Worm (Caenorhabditis elegans) whole organism, L2 larva: Measurements from ENCODE around the gene fbxa-134.

Experiments
- C34F6.9 ChIP-seq: fragments of 150-350 bp; optimal IDR thresholded peaks from 2 replicates; lab custom pipeline; 2014; ENCODE audit warnings: missing biosample characterization, missing genetic modification characterization
- ama-1 ChIP-seq: fragments of 150-350 bp; optimal IDR thresholded peaks from 2 replicates; lab custom pipeline; 2018; ENCODE audit warnings: inconsistent platforms
- blmp-1 ChIP-seq: sonication (generic microtip); optimal IDR thresholded peaks from 2 replicates; lab custom pipeline; 2017; ENCODE audit warnings: missing genetic modification characterization, mild to moderate bottlenecking, missing compliant biosample characterization, antibody characterized with exemption, moderate library complexity; ENCODE audit not compliant: insufficient read depth
- ceh-16 ChIP-seq: fragments of 150-350 bp; optimal IDR thresholded peaks from 2 replicates; lab custom pipeline; 2014; ENCODE audit warnings: missing biosample characterization, missing genetic modification characterization
- ceh-82 ChIP-seq: fragments of 150-350 bp; optimal IDR thresholded peaks from 2 replicates; lab custom pipeline; 2014; ENCODE audit warnings: missing biosample characterization, missing genetic modification characterization
- crh-2 ChIP-seq: sonication (generic microtip); optimal IDR thresholded peaks from 2 replicates; lab custom pipeline; 2017; ENCODE audit warnings: missing biosample characterization, missing genetic modification characterization
- dmd-4 ChIP-seq: sonication (generic microtip); optimal IDR thresholded peaks from 2 replicates; lab custom pipeline; 2017; ENCODE audit warnings: missing biosample characterization, missing genetic modification characterization
- egl-27 ChIP-seq: sonication (generic microtip); optimal IDR thresholded peaks from 3 replicates; lab custom pipeline; 2017; ENCODE audit warnings: missing biosample characterization, missing genetic modification reagents, missing genetic modification characterization
- elt-1 ChIP-seq: fragments of 150-350 bp; optimal IDR thresholded peaks from 2 replicates; lab custom pipeline; 2014; ENCODE audit warnings: missing biosample characterization, missing genetic modification characterization
- elt-3 ChIP-seq: sonication (generic microtip); optimal IDR thresholded peaks from 2 replicates; lab custom pipeline; 2017; ENCODE audit warnings: missing biosample characterization, missing genetic modification characterization
- fos-1 ChIP-seq: fragments of 150-350 bp; optimal IDR thresholded peaks from 2 replicates; lab custom pipeline; 2014; ENCODE audit warnings: missing biosample characterization, missing genetic modification characterization
- gmeb-1 ChIP-seq: fragments of 150-350 bp; optimal IDR thresholded peaks from 2 replicates; lab custom pipeline; 2014; ENCODE audit warnings: missing biosample characterization, missing genetic modification characterization
- lin-11 ChIP-seq: fragments of 150-350 bp; sonication (generic microtip); optimal IDR thresholded peaks from 2 replicates; lab custom pipeline; 2014; ENCODE audit warnings: missing biosample characterization, missing genetic modification characterization, inconsistent platforms, mixed read lengths
- lin-13 ChIP-seq: fragments of 150-350 bp; optimal IDR thresholded peaks from 2 replicates; lab custom pipeline; 2014; ENCODE audit warnings: missing biosample characterization, missing genetic modification reagents, missing genetic modification characterization
- lsy-2 ChIP-seq, 2 experiments: fragments of 150-350 bp in 1 of 2; sonication (generic microtip) in 1 of 2; optimal IDR thresholded peaks; 2 replicates each; lab custom pipeline; 2014 to 2017; ENCODE audit warnings: missing biosample characterization in 2 of 2, missing genetic modification characterization in 2 of 2
- mab-5 ChIP-seq: fragments of 150-350 bp; optimal IDR thresholded peaks from 2 replicates; lab custom pipeline; 2014; ENCODE audit warnings: missing biosample characterization, missing genetic modification characterization
- mbf-1 ChIP-seq: sonication (generic microtip); optimal IDR thresholded peaks from 2 replicates; lab custom pipeline; 2017; ENCODE audit warnings: missing biosample characterization, missing genetic modification characterization
- mdl-1 ChIP-seq, 2 experiments: fragments of 150-350 bp in 1 of 2; sonication (generic microtip) in 1 of 2; optimal IDR thresholded peaks; 2 replicates each; lab custom pipeline; 2017; ENCODE audit warnings: missing biosample characterization in 2 of 2, missing genetic modification characterization in 2 of 2
- nhr-10 ChIP-seq: sonication (generic microtip); optimal IDR thresholded peaks from 2 replicates; lab custom pipeline; 2017; ENCODE audit warnings: missing biosample characterization, missing genetic modification characterization
- nhr-11 ChIP-seq: fragments of 150-350 bp; optimal IDR thresholded peaks from 2 replicates; lab custom pipeline; 2014; ENCODE audit warnings: missing biosample characterization, missing genetic modification characterization
- nhr-12 ChIP-seq: fragments of 150-350 bp; optimal IDR thresholded peaks from 2 replicates; lab custom pipeline; 2014; ENCODE audit warnings: missing biosample characterization, missing genetic modification characterization
- nhr-129 ChIP-seq: fragments of 150-350 bp; optimal IDR thresholded peaks from 2 replicates; lab custom pipeline; 2014; ENCODE audit warnings: missing biosample characterization, missing genetic modification characterization
- nhr-21 ChIP-seq: fragments of 150-350 bp; optimal IDR thresholded peaks from 2 replicates; lab custom pipeline; 2014; ENCODE audit warnings: missing biosample characterization, missing genetic modification characterization
- nhr-23 ChIP-seq: fragments of 150-350 bp; optimal IDR thresholded peaks from 2 replicates; lab custom pipeline; 2014; ENCODE audit warnings: missing biosample characterization, missing genetic modification reagents, missing genetic modification characterization
- nhr-237 ChIP-seq: fragments of 150-350 bp; optimal IDR thresholded peaks from 2 replicates; lab custom pipeline; 2014; ENCODE audit warnings: missing biosample characterization, missing genetic modification characterization
- nhr-25 ChIP-seq: fragments of 150-350 bp; sonication (generic microtip); optimal IDR thresholded peaks from 3 replicates; lab custom pipeline; 2014; ENCODE audit warnings: missing biosample characterization, missing genetic modification characterization
- nhr-6 ChIP-seq: fragments of 150-350 bp; optimal IDR thresholded peaks from 2 replicates; lab custom pipeline; 2014; ENCODE audit warnings: missing biosample characterization, missing genetic modification characterization
- nhr-77 ChIP-seq: fragments of 150-350 bp; optimal IDR thresholded peaks from 2 replicates; lab custom pipeline; 2014; ENCODE audit warnings: missing biosample characterization, missing genetic modification characterization
- peb-1 ChIP-seq: fragments of 150-350 bp; optimal IDR thresholded peaks from 2 replicates; lab custom pipeline; 2014; ENCODE audit warnings: missing biosample characterization, missing genetic modification characterization
- sem-4 ChIP-seq: fragments of 150-350 bp; optimal IDR thresholded peaks from 2 replicates; lab custom pipeline; 2014; ENCODE audit warnings: missing biosample characterization, missing genetic modification reagents, missing genetic modification characterization
- skn-1 ChIP-seq: sonication (generic microtip); optimal IDR thresholded peaks from 2 replicates; lab custom pipeline; 2017; ENCODE audit warnings: missing biosample characterization, missing genetic modification characterization
- sma-9 ChIP-seq, 2 experiments: fragments of 150-350 bp in 1 of 2; sonication (generic microtip) in 1 of 2; optimal IDR thresholded peaks; 2 replicates each; lab custom pipeline; 2014 to 2016; ENCODE audit warnings: missing genetic modification characterization in 2 of 2, mild to moderate bottlenecking in 1 of 2, missing biosample characterization in 1 of 2, missing compliant biosample characterization in 1 of 2, missing genetic modification reagents in 1 of 2, moderate library complexity in 1 of 2
- snpc-4 ChIP-seq: fragments of 150-350 bp; optimal IDR thresholded peaks from 2 replicates; lab custom pipeline; 2014; ENCODE audit warnings: missing biosample characterization, missing genetic modification characterization
- unc-39 ChIP-seq: fragments of 150-350 bp; optimal IDR thresholded peaks from 2 replicates; lab custom pipeline; 2014; ENCODE audit warnings: missing biosample characterization, missing genetic modification characterization
- zag-1 ChIP-seq: fragments of 150-350 bp; optimal IDR thresholded peaks from 2 replicates; lab custom pipeline; 2014; ENCODE audit warnings: missing biosample characterization, missing genetic modification characterization
- ztf-11 ChIP-seq: sonication (generic microtip); optimal IDR thresholded peaks from 2 replicates; lab custom pipeline; 2017; ENCODE audit warnings: missing biosample characterization, missing genetic modification characterization
- ztf-4 ChIP-seq: fragments of 150-350 bp; optimal IDR thresholded peaks from 2 replicates; lab custom pipeline; 2014; ENCODE audit warnings: missing biosample characterization, missing genetic modification characterization

The fbxa-134 gene

DNA sequence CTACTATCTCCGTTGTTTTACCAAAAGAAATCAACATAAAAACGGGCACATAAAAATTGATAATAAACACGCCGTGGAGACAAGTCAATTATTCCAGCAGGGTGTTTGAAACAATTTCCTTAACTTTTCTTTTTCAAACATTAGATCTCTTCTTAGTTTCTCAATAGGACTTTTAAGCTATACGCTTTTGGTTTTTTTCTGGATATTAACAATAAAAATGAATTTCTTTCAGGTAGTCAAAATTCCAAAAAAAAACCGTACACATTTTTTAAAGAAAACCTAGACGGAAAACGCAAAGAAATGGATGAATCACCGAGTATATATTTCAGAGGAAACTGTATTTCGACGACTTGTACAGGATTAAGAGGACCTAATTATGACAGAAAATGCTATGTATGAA is 21.3 kb downstream of the fbxa-134 start, which contains the start of gene fbxa-185:
fbxa-185 (plus strand) TSS at position 301 of the 400 bp plus-strand sequence.
- TF ChIP-seq elt-3 (tag; lab: Kevin White, UChicago), result no peak
- no peak for TF ChIP-seq snpc-4 (tag; lab: Kevin White, UChicago)
- no peak for TF ChIP-seq lsy-2 (tag; optimal IDR thresholded peaks at IDR 0.05; lab: Kevin White, UChicago)
- TF ChIP-seq C34F6.9 (tag; lab: Kevin White, UChicago), result no peak
- no peak for TF ChIP-seq gmeb-1 (tag; lab: Kevin White, UChicago)
- TF ChIP-seq nhr-10 (tag; lab: Kevin White, UChicago), result no peak
- no peak for TF ChIP-seq lin-11 (tag; lab: Kevin White, UChicago)
- no peak for TF ChIP-seq nhr-25 (tag; lab: Kevin White, UChicago)
- no peak for TF ChIP-seq peb-1
- no peak for TF ChIP-seq nhr-11 (tag; lab: Kevin White, UChicago)
- no peak for TF ChIP-seq unc-39 (tag; lab: Kevin White, UChicago)
- TF ChIP-seq ceh-82 (tag; lab: Kevin White, UChicago), result no peak
- TF ChIP-seq nhr-237 (tag; lab: Kevin White, UChicago), result no peak
- no peak for TF ChIP-seq crh-2
- no peak for TF ChIP-seq ztf-4
- TF ChIP-seq zag-1 (tag; lab: Kevin White, UChicago), result no peak
- TF ChIP-seq nhr-23 (tag; lab: Kevin White, UChicago), result no peak
- no peak for TF ChIP-seq nhr-12 (tag; lab: Kevin White, UChicago)
- TF ChIP-seq, all 48 proteins: peak for 0

DNA sequence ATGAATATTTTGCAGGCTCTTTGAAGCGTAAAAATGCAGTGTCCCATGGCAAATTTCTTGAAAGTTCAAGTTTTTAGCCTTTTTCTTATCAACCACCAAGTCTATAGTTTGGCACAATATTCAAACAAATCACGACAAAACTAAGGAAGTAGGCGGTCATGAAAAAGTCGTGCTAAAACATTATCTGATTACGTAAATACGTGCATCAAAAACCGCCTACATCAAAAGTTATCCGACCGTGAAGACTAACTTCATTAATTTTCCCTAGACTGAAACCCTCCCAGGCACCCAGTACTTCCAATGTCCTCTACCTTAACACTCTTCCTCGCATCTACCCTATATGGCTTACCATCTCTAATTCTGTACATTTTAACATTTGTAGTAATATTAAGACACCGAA is 24.2 kb downstream of the fbxa-134 start, which contains the start of gene srg-44:
srg-44 (plus strand) TSS at position 301 of the 400 bp plus-strand sequence.
- TF ChIP-seq nhr-6 (tag; lab: Kevin White, UChicago) (no peak), nhr-11 (tag; lab: Kevin White, UChicago) (no peak), skn-1 (no peak), C34F6.9 (tag; lab: Kevin White, UChicago) (no peak), nhr-25 (tag; lab: Kevin White, UChicago) (no peak), nhr-77 (no peak), peb-1 (no peak), mbf-1 (no peak), gmeb-1 (tag; lab: Kevin White, UChicago) (no peak), ceh-82 (tag; lab: Kevin White, UChicago) (no peak), ztf-11 (tag; lab: Kevin White, UChicago) (no peak), zag-1 (tag; lab: Kevin White, UChicago) (no peak)

DNA sequence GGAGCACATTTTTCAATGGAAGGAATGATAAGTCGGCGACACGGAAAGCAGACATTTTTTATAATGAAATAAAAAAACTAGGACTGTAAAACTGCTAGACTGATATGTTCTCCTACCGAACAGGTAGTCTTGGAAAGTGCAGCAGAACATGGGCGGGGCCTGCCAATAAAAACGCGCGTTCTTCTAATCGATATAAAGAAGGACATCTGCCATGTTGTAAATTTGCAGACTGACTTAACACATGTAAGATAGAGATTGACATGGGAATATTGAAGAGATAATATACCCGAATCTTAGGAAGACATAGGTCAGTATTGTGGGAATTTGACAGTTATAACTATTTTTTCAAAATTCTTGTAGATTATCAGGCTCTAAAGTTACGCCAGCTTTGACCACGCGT is 24.8 kb downstream of the fbxa-134 start, which contains the start of gene sdz-16:
sdz-16 (minus strand) TSS at position 101 of the 400 bp plus-strand sequence.
- TF ChIP-seq nhr-10 (tag; lab: Kevin White, UChicago) (no peak), zag-1 (tag; lab: Kevin White, UChicago) (no peak), mdl-1 (tag; optimal IDR thresholded peaks at IDR 0.05; lab: Kevin White, UChicago) (no peak), snpc-4 (tag; lab: Kevin White, UChicago) (no peak), mab-5 (no peak), nhr-129 (tag; lab: Kevin White, UChicago) (no peak), fos-1 (tag; lab: Kevin White, UChicago) (no peak), egl-27 (tag; lab: Kevin White, UChicago) (no peak)

DNA sequence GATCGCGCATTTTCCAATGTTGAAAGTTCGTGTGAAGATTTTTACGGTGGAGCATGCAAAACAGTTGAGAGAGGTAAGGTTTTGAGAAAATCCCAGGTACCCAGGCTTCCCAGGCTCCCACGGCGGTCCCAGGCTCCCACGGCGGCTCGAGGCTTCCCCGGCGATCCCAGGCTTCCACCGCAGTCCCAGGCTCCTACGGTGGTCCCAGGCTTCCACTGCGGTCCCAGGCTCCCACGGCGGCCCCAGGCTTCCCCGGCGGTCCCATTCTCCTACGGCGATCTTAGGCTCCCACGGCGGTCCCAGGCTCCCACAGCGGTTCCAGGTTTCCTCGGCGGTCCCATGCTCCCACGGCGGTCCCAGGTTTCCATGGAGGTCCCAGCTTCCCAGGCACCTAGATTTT is 28.8 kb downstream of the fbxa-134 start:
- no peak for TF ChIP-seq nhr-6 (tag; lab: Kevin White, UChicago)
- no peak for TF ChIP-seq sma-9 (GFP tag; optimal IDR thresholded peaks at IDR 0.05; lab: Kevin White, UChicago)
- TF ChIP-seq sma-9 (tag; optimal IDR thresholded peaks at IDR 0.05; lab: Kevin White, UChicago), result no peak
- TF ChIP-seq ceh-82 (tag; lab: Kevin White, UChicago), result no peak
- TF ChIP-seq nhr-129 (tag; lab: Kevin White, UChicago), result no peak
- no peak for TF ChIP-seq lin-13
- no peak for TF ChIP-seq elt-1 (tag; lab: Kevin White, UChicago)
- no peak for TF ChIP-seq snpc-4 (tag; lab: Kevin White, UChicago)
- no peak for TF ChIP-seq ceh-16
- TF ChIP-seq ama-1 (lab: Kevin White, UChicago), result no peak
- no peak for TF ChIP-seq blmp-1 (tag; lab: Kevin White, UChicago)
- TF ChIP-seq sem-4 (tag; lab: Kevin White, UChicago), result no peak
- no peak for TF ChIP-seq nhr-21 (tag; lab: Kevin White, UChicago)
- TF ChIP-seq dmd-4 (tag; lab: Kevin White, UChicago), result no peak
